Worm (Caenorhabditis elegans) whole organism, young adult: ENCODE results near the gene anmt-1.

ENCODE experiments used
- B0035.1 ChIP-seq: sonication (generic microtip); optimal IDR thresholded peaks from 2 replicates; lab custom pipeline; 2016; ENCODE audit warnings: missing genetic modification characterization, mild to moderate bottlenecking, missing compliant biosample characterization, missing genotype, missing genetic modification reagents
- B0336.3 ChIP-seq: fragments of 200-800 bp; sonication (Bioruptor generic); IDR thresholded peaks from 2 replicates; pipeline ENCODE4 v1.3.6; 2022; ENCODE audit warnings: missing genetic modification characterization, missing compliant biosample characterization
- T26A5.8 ChIP-seq: sonication (generic microtip); optimal IDR thresholded peaks from 2 replicates; lab custom pipeline; 2016; ENCODE audit warnings: missing genetic modification characterization, missing compliant biosample characterization
- ama-1 ChIP-seq, 3 experiments: fragments of 150-350 bp in 1 of 3; sonication (generic microtip) in 2 of 3; optimal IDR thresholded peaks; 2 replicates each; lab custom pipeline; 2014 to 2018; ENCODE audit warnings: missing biosample characterization in 2 of 3, missing genetic modification characterization in 2 of 3, missing genetic modification reagents in 2 of 3
- ceh-27 ChIP-seq: fragments of 200-800 bp; sonication (Bioruptor generic); optimal IDR thresholded peaks from 2 replicates; lab custom pipeline; 2018; ENCODE audit warnings: mild to moderate bottlenecking, missing genetic modification characterization, moderate library complexity, missing compliant biosample characterization
- lag-1 ChIP-seq: fragments of 200-800 bp; sonication (Bioruptor generic); IDR thresholded peaks from 2 replicates; pipeline ENCODE4 v1.3.6; 2022; ENCODE audit warnings: missing genetic modification reagents, missing genetic modification characterization, missing compliant biosample characterization
- snpc-3.4 ChIP-seq: sonication (generic microtip); optimal IDR thresholded peaks from 2 replicates; lab custom pipeline; 2017; ENCODE audit warnings: missing genetic modification characterization, mild to moderate bottlenecking, missing compliant biosample characterization, antibody characterized with exemption, moderate library complexity, missing genotype, missing genetic modification reagents
- snpc-4 ChIP-seq, 5 experiments: fragments of 150-350 bp in 1 of 5; sonication (generic microtip) in 4 of 5; optimal IDR thresholded peaks; 2 replicates each; lab custom pipeline; 2014 to 2018; ENCODE audit warnings: missing genetic modification characterization in 5 of 5, missing biosample characterization in 3 of 5, antibody characterized with exemption in 2 of 5, mild to moderate bottlenecking in 2 of 5, missing compliant biosample characterization in 2 of 5, missing genotype in 2 of 5, moderate library complexity in 2 of 5, missing genetic modification reagents in 1 of 5

ce11 chrIII:8643639-8644038 lies 41.0 kb upstream of the anmt-1 start, which contains the start of gene twk-7:
- TF ChIP-seq lag-1, result no peak
- no peak for TF ChIP-seq B0336.3 (GFP tag; lab: Robert Waterston, UW)
- TF ChIP-seq B0035.1 (tag; lab: Kevin White, UChicago), result no peak
- no peak for TF ChIP-seq snpc-4 (GFP tag; optimal IDR thresholded peaks at IDR 0.05; lab: Kevin White, UChicago)
- TF ChIP-seq snpc-4 (tag; optimal IDR thresholded peaks at IDR 0.05; lab: Kevin White, UChicago), result no peak
- TF ChIP-seq T26A5.8, result no peak
- no peak for TF ChIP-seq snpc-3.4 (tag; lab: Kevin White, UChicago)
- no peak for TF ChIP-seq ceh-27 (GFP tag; lab: Kevin White, UChicago)
- TF ChIP-seq ama-1 (optimal IDR thresholded peaks at IDR 0.05; lab: Kevin White, UChicago), result no peak
- TF ChIP-seq ama-1 (GFP tag; optimal IDR thresholded peaks at IDR 0.05; lab: Kevin White, UChicago), result no peak
